Worm (Caenorhabditis elegans) whole organism, young adult: ENCODE data around the gene ZK177.11.

Experiments used
- ama-1 ChIP-seq, 3 experiments: fragments of 150-350 bp in 1 of 3; sonication (generic microtip) in 2 of 3; optimal IDR thresholded peaks; 2 replicates each; lab custom pipeline; 2014 to 2018; ENCODE audit warnings: missing biosample characterization in 2 of 3, missing genetic modification characterization in 2 of 3, missing genetic modification reagents in 2 of 3
- atf-7 ChIP-seq: sonication (generic microtip); optimal IDR thresholded peaks from 2 replicates; lab custom pipeline; 2017; ENCODE audit warnings: mild to moderate bottlenecking, missing genetic modification characterization, missing compliant biosample characterization
- nhr-120 ChIP-seq: fragments of 200-800 bp; sonication (Bioruptor generic); IDR thresholded peaks from 2 replicates; pipeline ENCODE4 v1.3.6; 2022; ENCODE audit warnings: missing genetic modification characterization, missing compliant biosample characterization
- unc-130 ChIP-seq: sonication (generic microtip); optimal IDR thresholded peaks from 2 replicates; lab custom pipeline; 2016; ENCODE audit warnings: missing genetic modification reagents, missing genetic modification characterization, missing compliant biosample characterization
- ztf-26 ChIP-seq: sonication (generic microtip); optimal IDR thresholded peaks from 2 replicates; lab custom pipeline; 2017; ENCODE audit warnings: missing genetic modification characterization, missing compliant biosample characterization

ce11 chrII:5500986-5501657 lies 21.6 kb upstream of the ZK177.11 start, which contains the start of gene F12A10.8:
- TF ChIP-seq unc-130 (GFP tag; lab: Kevin White, UChicago) (no peak), atf-7 (no peak), ztf-26 (tag; lab: Kevin White, UChicago) (no peak), ama-1 (optimal IDR thresholded peaks at IDR 0.05; lab: Kevin White, UChicago) (no peak), ama-1 (GFP tag; optimal IDR thresholded peaks at IDR 0.05; lab: Kevin White, UChicago) (no peak), nhr-120 (no peak)
